Worm (Caenorhabditis elegans) whole organism, L4 larva: Measurements from ENCODE around the gene Y57G11C.51.
A peak's percentile ranks its signal among the peaks of the same experiment; 100 is the strongest.

ENCODE experiments used
- F10B5.3 ChIP-seq: sonication (generic microtip); optimal IDR thresholded peaks from 2 replicates; lab custom pipeline; 2016; ENCODE audit warnings: mild to moderate bottlenecking, missing genetic modification characterization, missing compliant biosample characterization
- F26F4.8 ChIP-seq: fragments of 200-800 bp; sonication (Bioruptor generic); conservative IDR thresholded peaks from 2 replicates; pipeline ENCODE4 v1.3.6; 2022; ENCODE audit warnings: missing genetic modification characterization, missing compliant biosample characterization
- F49E8.2 ChIP-seq: sonication (generic microtip); optimal IDR thresholded peaks from 2 replicates; lab custom pipeline; 2016; ENCODE audit warnings: missing compliant biosample characterization, mild to moderate bottlenecking, missing genetic modification characterization, borderline replicate concordance
- T26A8.4 ChIP-seq: fragments of 200-800 bp; sonication (Bioruptor generic); IDR thresholded peaks from 2 replicates; pipeline ENCODE4 v1.3.6; 2022; ENCODE audit warnings: missing genetic modification characterization, missing compliant biosample characterization
- ZK546.5 ChIP-seq, 2 experiments: sonication (generic microtip); optimal IDR thresholded peaks; 2 replicates each; lab custom pipeline; 2017; ENCODE audit warnings: missing biosample characterization in 2 of 2, missing genetic modification characterization in 2 of 2
- aha-1 ChIP-seq: fragments of 150-350 bp; peaks from one replicate; lab custom pipeline; 2014; ENCODE audit warnings: missing biosample characterization, missing genetic modification characterization
- aly-2 ChIP-seq: sonication (generic microtip); optimal IDR thresholded peaks from 2 replicates; lab custom pipeline; 2018; ENCODE audit warnings: missing biosample characterization, missing genetic modification characterization
- ama-1 ChIP-seq: fragments of 150-350 bp; optimal IDR thresholded peaks from 2 replicates; lab custom pipeline; 2014; ENCODE audit warnings: inconsistent platforms, mixed read lengths
- arid-1 ChIP-seq: fragments of 200-800 bp; sonication (Bioruptor generic); conservative IDR thresholded peaks from 2 replicates; pipeline ENCODE4 v1.3.6; 2022; ENCODE audit warnings: missing genetic modification reagents, missing genetic modification characterization, missing compliant biosample characterization
- ceh-20 ChIP-seq: fragments of 200-800 bp; sonication (Bioruptor generic); IDR thresholded peaks from 2 replicates; pipeline ENCODE4 v1.3.6; 2022; ENCODE audit warnings: missing genetic modification reagents, missing genetic modification characterization, missing compliant biosample characterization
- ceh-32 ChIP-seq: sonication (generic microtip); optimal IDR thresholded peaks from 2 replicates; lab custom pipeline; 2016; ENCODE audit warnings: mild to moderate bottlenecking, missing genetic modification characterization, missing compliant biosample characterization; ENCODE audit not compliant: poor library complexity
- cey-2 ChIP-seq: sonication (generic microtip); optimal IDR thresholded peaks from 3 replicates; lab custom pipeline; 2017; ENCODE audit warnings: missing genetic modification characterization, mild to moderate bottlenecking, missing compliant biosample characterization, antibody characterized with exemption, borderline replicate concordance; ENCODE audit not compliant: insufficient read depth
- ctbp-1 ChIP-seq: fragments of 200-800 bp; sonication (Bioruptor generic); IDR thresholded peaks from 2 replicates; pipeline ENCODE4 v1.3.6; 2022; ENCODE audit warnings: missing genetic modification reagents, missing genetic modification characterization, missing compliant biosample characterization
- dmd-6 ChIP-seq: fragments of 200-800 bp; sonication (Bioruptor generic); IDR thresholded peaks from 2 replicates; pipeline ENCODE4 v1.3.6; 2022; ENCODE audit warnings: missing genetic modification reagents, missing genetic modification characterization, missing compliant biosample characterization
- dmd-8 ChIP-seq: fragments of 200-800 bp; sonication (Bioruptor generic); IDR thresholded peaks from 2 replicates; pipeline ENCODE4 v1.3.6; 2022; ENCODE audit warnings: missing genetic modification characterization, missing compliant biosample characterization
- dmd-9 ChIP-seq: fragments of 200-800 bp; sonication (Bioruptor generic); IDR thresholded peaks from 2 replicates; pipeline ENCODE4 v1.3.6; 2022; ENCODE audit warnings: missing genetic modification reagents, missing genetic modification characterization, missing compliant biosample characterization
- dpl-1 ChIP-seq: fragments of 150-350 bp; optimal IDR thresholded peaks from 2 replicates; lab custom pipeline; 2014; ENCODE audit warnings: missing biosample characterization, missing genetic modification reagents, missing genetic modification characterization
- duxl-1 ChIP-seq: sonication (generic microtip); optimal IDR thresholded peaks from 2 replicates; lab custom pipeline; 2016; ENCODE audit warnings: mild to moderate bottlenecking, missing genetic modification characterization, moderate library complexity, missing compliant biosample characterization; ENCODE audit not compliant: poor library complexity
- dve-1 ChIP-seq: sonication (generic microtip); optimal IDR thresholded peaks from 2 replicates; lab custom pipeline; 2017; ENCODE audit warnings: antibody characterized with exemption, mild to moderate bottlenecking, missing genetic modification characterization, missing compliant biosample characterization; ENCODE audit not compliant: insufficient read depth
- egl-27 ChIP-seq: sonication (generic microtip); optimal IDR thresholded peaks from 3 replicates; lab custom pipeline; 2017; ENCODE audit warnings: missing biosample characterization, missing genetic modification reagents, missing genetic modification characterization
- fos-1 ChIP-seq: fragments of 150-350 bp; optimal IDR thresholded peaks from 2 replicates; lab custom pipeline; 2014; ENCODE audit warnings: missing biosample characterization, missing genetic modification characterization
- hif-1 ChIP-seq, 2 experiments: sonication (generic microtip); optimal IDR thresholded peaks; 2 replicates each; lab custom pipeline; 2016 to 2017; ENCODE audit warnings: missing compliant biosample characterization in 2 of 2, missing genetic modification characterization in 2 of 2, missing genetic modification reagents in 2 of 2, missing genotype in 2 of 2, mild to moderate bottlenecking in 1 of 2
- hlh-30 ChIP-seq: sonication (generic microtip); optimal IDR thresholded peaks from 2 replicates; lab custom pipeline; 2017; ENCODE audit warnings: antibody characterized with exemption, mild to moderate bottlenecking, missing genetic modification characterization, missing compliant biosample characterization; ENCODE audit not compliant: insufficient read depth
- lin-1 ChIP-seq: fragments of 200-800 bp; sonication (Bioruptor generic); IDR thresholded peaks from 2 replicates; pipeline ENCODE4 v1.3.6; 2022; ENCODE audit warnings: missing genetic modification reagents, missing genetic modification characterization, missing compliant biosample characterization
- lin-15B ChIP-seq: fragments of 150-350 bp; sonication (generic microtip); optimal IDR thresholded peaks from 3 replicates; lab custom pipeline; 2014; ENCODE audit warnings: missing biosample characterization, missing genetic modification characterization
- lir-3 ChIP-seq: sonication (generic microtip); optimal IDR thresholded peaks from 2 replicates; lab custom pipeline; 2016; ENCODE audit warnings: mild to moderate bottlenecking, missing genetic modification characterization, missing compliant biosample characterization
- mdl-1 ChIP-seq, 2 experiments: fragments of 150-350 bp in 1 of 2; sonication (generic microtip) in 1 of 2; optimal IDR thresholded peaks; 2 replicates each; lab custom pipeline; 2014 to 2017; ENCODE audit warnings: missing biosample characterization in 2 of 2, missing genetic modification characterization in 2 of 2
- mep-1 ChIP-seq: fragments of 150-350 bp; sonication (generic microtip); optimal IDR thresholded peaks from 3 replicates; lab custom pipeline; 2014; ENCODE audit warnings: missing biosample characterization, missing genetic modification characterization
- mxl-3 ChIP-seq: fragments of 200-800 bp; sonication (Bioruptor generic); optimal IDR thresholded peaks from 2 replicates; lab custom pipeline; 2018; ENCODE audit warnings: mild to moderate bottlenecking, missing genetic modification characterization, missing compliant biosample characterization
- nhr-10 ChIP-seq: fragments of 150-350 bp; optimal IDR thresholded peaks from 2 replicates; lab custom pipeline; 2014; ENCODE audit warnings: missing biosample characterization, missing genetic modification characterization
- nhr-102 ChIP-seq: sonication (generic microtip); optimal IDR thresholded peaks from 2 replicates; lab custom pipeline; 2016; ENCODE audit warnings: mild to moderate bottlenecking, missing genetic modification characterization, moderate library complexity, missing compliant biosample characterization
- nhr-237 ChIP-seq: sonication (generic microtip); optimal IDR thresholded peaks from 2 replicates; lab custom pipeline; 2017; ENCODE audit warnings: missing biosample characterization, missing genetic modification characterization
- nhr-25 ChIP-seq: sonication (generic microtip); optimal IDR thresholded peaks from 2 replicates; lab custom pipeline; 2017; ENCODE audit warnings: missing genetic modification characterization, mild to moderate bottlenecking, missing compliant biosample characterization, antibody characterized with exemption, moderate library complexity, borderline replicate concordance; ENCODE audit not compliant: insufficient read depth
- nhr-42 ChIP-seq: fragments of 200-800 bp; sonication (Bioruptor generic); IDR thresholded peaks from 2 replicates; pipeline ENCODE4 v1.3.6; 2022; ENCODE audit warnings: missing genetic modification characterization, missing compliant biosample characterization
- nhr-48 ChIP-seq: sonication (generic microtip); optimal IDR thresholded peaks from 2 replicates; lab custom pipeline; 2016; ENCODE audit warnings: mild to moderate bottlenecking, missing genetic modification characterization, missing compliant biosample characterization
- nhr-6 ChIP-seq: fragments of 150-350 bp; optimal IDR thresholded peaks from 2 replicates; lab custom pipeline; 2014; ENCODE audit warnings: missing biosample characterization, missing genetic modification characterization
- nhr-76 ChIP-seq: fragments of 150-350 bp; optimal IDR thresholded peaks from 2 replicates; lab custom pipeline; 2014; ENCODE audit warnings: missing biosample characterization, missing genetic modification characterization
- pha-4 ChIP-seq, 2 experiments: fragments of 150-350 bp in 1 of 2; fragments of 200-800 bp in 1 of 2; sonication (Bioruptor generic) in 1 of 2; IDR thresholded peaks in 1 of 2; optimal IDR thresholded peaks in 1 of 2; 2 replicates each; pipeline versions ENCODE4 v1.3.6 to Lab custom; 2014 to 2022; ENCODE audit warnings: missing genetic modification characterization in 2 of 2, missing genetic modification reagents in 2 of 2, missing biosample characterization in 1 of 2, missing compliant biosample characterization in 1 of 2
- php-3 ChIP-seq: fragments of 200-800 bp; sonication (Bioruptor generic); IDR thresholded peaks from 2 replicates; pipeline ENCODE4 v1.3.6; 2022; ENCODE audit warnings: missing genetic modification reagents, missing genetic modification characterization, missing compliant biosample characterization
- pqm-1 ChIP-seq: sonication (generic microtip); optimal IDR thresholded peaks from 2 replicates; lab custom pipeline; 2017; ENCODE audit warnings: missing biosample characterization, missing genetic modification characterization
- sdz-12 ChIP-seq: fragments of 200-800 bp; sonication (Bioruptor generic); optimal IDR thresholded peaks from 2 replicates; lab custom pipeline; 2018; ENCODE audit warnings: mild to moderate bottlenecking, missing genetic modification characterization, missing compliant biosample characterization
- snpc-1.2 ChIP-seq: fragments of 200-800 bp; sonication (Bioruptor generic); IDR thresholded peaks from 2 replicates; pipeline ENCODE4 v1.3.6; 2022; ENCODE audit warnings: missing genetic modification reagents, missing genetic modification characterization, missing compliant biosample characterization
- snpc-4 ChIP-seq: fragments of 150-350 bp; optimal IDR thresholded peaks from 2 replicates; lab custom pipeline; 2014; ENCODE audit warnings: missing biosample characterization, missing genetic modification characterization
- tag-97 ChIP-seq: fragments of 200-800 bp; sonication (Bioruptor generic); IDR thresholded peaks from 2 replicates; pipeline ENCODE4 v1.3.6; 2022; ENCODE audit warnings: missing genetic modification characterization, missing compliant biosample characterization
- unc-130 ChIP-seq: sonication (generic microtip); optimal IDR thresholded peaks from 2 replicates; lab custom pipeline; 2016; ENCODE audit warnings: missing genetic modification reagents, missing genetic modification characterization, missing compliant biosample characterization
- unc-39 ChIP-seq: sonication (generic microtip); optimal IDR thresholded peaks from 2 replicates; lab custom pipeline; 2017; ENCODE audit warnings: missing biosample characterization, missing genetic modification characterization
- unc-62 ChIP-seq, 3 experiments: fragments of 150-350 bp in 1 of 3; sonication (generic microtip); optimal IDR thresholded peaks in 2 of 3; peaks in 1 of 3; 1 replicate in 1 of 3; 2 replicates in 2 of 3; lab custom pipeline; 2014 to 2017; ENCODE audit warnings: missing biosample characterization in 3 of 3, missing genetic modification characterization in 3 of 3, missing genetic modification reagents in 3 of 3, missing genotype in 1 of 3
- vab-7 ChIP-seq: fragments of 200-800 bp; sonication (Bioruptor generic); IDR thresholded peaks from 2 replicates; pipeline ENCODE4 v1.3.6; 2022; ENCODE audit warnings: missing genetic modification reagents, missing genetic modification characterization, missing compliant biosample characterization
- zfp-3 ChIP-seq: fragments of 200-800 bp; sonication (Bioruptor generic); conservative IDR thresholded peaks from 2 replicates; pipeline ENCODE4 v1.3.6; 2022; ENCODE audit warnings: missing genetic modification reagents, missing genetic modification characterization, missing compliant biosample characterization
- ztf-7 ChIP-seq: fragments of 150-350 bp; optimal IDR thresholded peaks from 2 replicates; lab custom pipeline; 2014; ENCODE audit warnings: missing biosample characterization, missing genetic modification characterization

The Y57G11C.51 gene

ce11 chrIV:14822267-14822666 is 47.9 kb upstream of the Y57G11C.51 start (continued):
- TF ChIP-seq pqm-1 (tag; lab: Kevin White, UChicago): no peak
- no peak for TF ChIP-seq nhr-42 (GFP tag; lab: Robert Waterston, UW)
- TF ChIP-seq dmd-9 (GFP tag; lab: Robert Waterston, UW): no peak
- TF ChIP-seq unc-39 (tag; lab: Kevin White, UChicago): no peak
- TF ChIP-seq lin-1 (GFP tag; lab: Robert Waterston, UW): no peak
- TF ChIP-seq tag-97 (GFP tag; lab: Robert Waterston, UW): no peak
- no peak for TF ChIP-seq cey-2
- TF ChIP-seq pha-4 (GFP tag; IDR thresholded peaks at IDR 0.05; lab: Robert Waterston, UW): peak; percentile 74
- no peak for TF ChIP-seq pha-4 (tag; optimal IDR thresholded peaks at IDR 0.05; lab: Kevin White, UChicago)
- TF ChIP-seq nhr-237 (tag; lab: Kevin White, UChicago): no peak
- TF ChIP-seq arid-1 (GFP tag; lab: Robert Waterston, UW): no peak
- TF ChIP-seq nhr-10 (tag; lab: Kevin White, UChicago): peak; percentile 48
- TF ChIP-seq dmd-6 (GFP tag; lab: Robert Waterston, UW): no peak
- TF ChIP-seq nhr-76 (tag; lab: Kevin White, UChicago): no peak
- peak; percentile 55 for TF ChIP-seq aly-2 (tag; lab: Kevin White, UChicago)
- TF ChIP-seq dpl-1 (GFP tag; lab: Kevin White, UChicago): no peak
- TF ChIP-seq nhr-6 (tag; lab: Kevin White, UChicago): no peak
- TF ChIP-seq nhr-25 (tag; lab: Kevin White, UChicago): no peak
- TF ChIP-seq ZK546.5 (tag; optimal IDR thresholded peaks at IDR 0.05; lab: Kevin White, UChicago): no peak
- TF ChIP-seq mxl-3 (GFP tag; lab: Kevin White, UChicago): no peak
- no peak for TF ChIP-seq ceh-20
- peak; percentile 35 for TF ChIP-seq nhr-48 (tag; lab: Kevin White, UChicago)
- TF ChIP-seq ctbp-1 (GFP tag; lab: Robert Waterston, UW): no peak
- peak; percentile 52 for TF ChIP-seq ama-1 (lab: Kevin White, UChicago)
- peak; percentile 7 for TF ChIP-seq fos-1 (tag; lab: Kevin White, UChicago)
- TF ChIP-seq unc-62 (GFP tag; optimal IDR thresholded peaks at IDR 0.05 in 1 of 2; lab: Kevin White, UChicago): peak in 1 of 2 experiments; percentile 47
- no peak for TF ChIP-seq unc-62 (tag; optimal IDR thresholded peaks at IDR 0.05; lab: Kevin White, UChicago)
- TF ChIP-seq F26F4.8 (GFP tag; lab: Robert Waterston, UW): no peak
- TF ChIP-seq lir-3 (tag; lab: Kevin White, UChicago): no peak
- TF ChIP-seq dmd-8 (GFP tag; lab: Robert Waterston, UW): no peak
- TF ChIP-seq php-3 (GFP tag; lab: Robert Waterston, UW): no peak; the same call in 1 of the 2 replicates
- TF ChIP-seq mdl-1 (tag; optimal IDR thresholded peaks at IDR 0.05; lab: Kevin White, UChicago): no peak
- TF ChIP-seq F49E8.2 (tag; lab: Kevin White, UChicago): no peak
- TF ChIP-seq mep-1 (tag; lab: Kevin White, UChicago): peak; percentile 11
- no peak for TF ChIP-seq unc-130
- TF ChIP-seq sdz-12 (GFP tag; lab: Kevin White, UChicago): no peak
- no peak for TF ChIP-seq duxl-1 (tag; lab: Kevin White, UChicago)
- TF ChIP-seq hlh-30 (tag; lab: Kevin White, UChicago): no peak
- no peak for TF ChIP-seq vab-7 (GFP tag; lab: Robert Waterston, UW)
- TF ChIP-seq egl-27: no peak
- TF ChIP-seq ztf-7 (tag; lab: Kevin White, UChicago): no peak
- peak; percentile 46 for TF ChIP-seq aha-1 (tag; lab: Kevin White, UChicago)
- TF ChIP-seq nhr-102 (tag; lab: Kevin White, UChicago): peak; percentile 65
- TF ChIP-seq dve-1 (tag; lab: Kevin White, UChicago): peak; percentile 32
- TF ChIP-seq ceh-32 (tag; lab: Kevin White, UChicago): no peak
- TF ChIP-seq F10B5.3 (tag; lab: Kevin White, UChicago): peak; percentile 31
- no peak for TF ChIP-seq T26A8.4
- peak; percentile 89 for TF ChIP-seq zfp-3 (GFP tag; lab: Robert Waterston, UW)
- TF ChIP-seq lin-15B: no peak
- TF ChIP-seq snpc-4 (tag; lab: Kevin White, UChicago): no peak
- TF ChIP-seq snpc-1.2 (GFP tag; lab: Robert Waterston, UW): peak; percentile 85
- no peak for TF ChIP-seq hif-1 (tag; optimal IDR thresholded peaks at IDR 0.05; lab: Kevin White, UChicago)
